Worm (Caenorhabditis elegans): Measurements from ENCODE around the gene slc-25A29.

DNA sequence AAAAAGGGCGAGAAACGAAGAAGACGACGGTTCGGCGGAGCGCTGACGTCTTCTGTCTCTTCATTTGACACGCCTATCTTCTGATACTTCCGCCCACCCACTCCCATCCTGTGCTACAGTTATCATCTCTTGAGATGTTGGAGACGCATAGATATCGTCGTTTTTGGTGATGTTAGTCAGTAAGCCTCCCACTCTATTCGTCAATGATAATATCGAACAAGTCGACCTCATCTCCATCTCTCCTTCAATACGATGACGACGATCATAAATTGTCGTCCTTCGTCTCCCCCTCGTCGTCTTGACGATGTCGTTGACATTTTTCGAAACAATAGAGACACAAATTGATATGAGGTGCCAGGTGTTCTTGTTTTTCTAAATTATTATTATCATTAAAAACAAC, at the start of gene slc-25A29:
- TF ChIP-seq snpc-4 (GFP tag; optimal IDR thresholded peaks at IDR 0.05), result no peak
- no peak for TF ChIP-seq snpc-4 (tag; optimal IDR thresholded peaks at IDR 0.05)
- no peak for TF ChIP-seq ceh-79 (tag; optimal IDR thresholded peaks at IDR 0.05)
- TF ChIP-seq lir-1 (GFP tag; conservative IDR thresholded peaks at IDR 0.05), result no peak
- TF ChIP-seq hmg-1.2 (GFP tag; IDR thresholded peaks at IDR 0.05), result no peak
- TF ChIP-seq nhr-120 (GFP tag; IDR thresholded peaks at IDR 0.05), result no peak
- no peak for TF ChIP-seq dpl-1 (GFP tag; optimal IDR thresholded peaks at IDR 0.05)
- TF ChIP-seq zfh-2 (GFP tag; conservative IDR thresholded peaks at IDR 0.05), result no peak
- TF ChIP-seq cebp-2 (GFP tag; IDR thresholded peaks at IDR 0.05), result no peak
- no peak for TF ChIP-seq madf-8 (GFP tag; conservative IDR thresholded peaks at IDR 0.05)
- TF ChIP-seq T26A5.8 (tag; optimal IDR thresholded peaks at IDR 0.05), result no peak
- no peak for TF ChIP-seq ekl-4 (GFP tag; IDR thresholded peaks at IDR 0.05)
